Fruit fly (Drosophila melanogaster): ENCODE measurements around the gene Eip74EF.

Eip74EF gene

dm6 chr3L:17667642-17668362, 48.7 kb upstream of the Eip74EF start (continued):
- peak; percentile 1 for TF ChIP-seq psq (GFP tag; optimal IDR thresholded peaks at IDR 0.05)
- peak; percentile 48 for TF ChIP-seq Med (GFP tag)
- peak; percentile 30 for TF ChIP-seq grn (GFP tag; optimal IDR thresholded peaks at IDR 0.05)
- TF ChIP-seq rib (GFP tag; IDR thresholded peaks at IDR 0.05): peak; percentile 37; the same call in 1 of the 2 replicates

- TF ChIP-seq CG10321 (GFP tag; IDR thresholded peaks at IDR 0.05) (0 out of 2 replicates have a peak, but pooled peaks have one; percentile 14), CG14965 (GFP tag; optimal IDR thresholded peaks at IDR 0.05; ENCODE audit: borderline replicate concordance) (no peak), CG7556 (GFP tag; optimal IDR thresholded peaks at IDR 0.05) (no peak), ems (GFP tag; optimal IDR thresholded peaks at IDR 0.05) (no peak), ewg (GFP tag; optimal IDR thresholded peaks at IDR 0.05) (peak; percentile 2), caup (GFP tag; optimal IDR thresholded peaks at IDR 0.05; ENCODE audit: severe bottlenecking) (peak; percentile 48), stwl (tag; optimal IDR thresholded peaks at IDR 0.05) (no peak), rib (GFP tag; IDR thresholded peaks at IDR 0.05) (peak; percentile 85), CG12769 (tag; optimal IDR thresholded peaks at IDR 0.05) (peak; percentile 87), nom (GFP tag; optimal IDR thresholded peaks at IDR 0.05) (no peak), ranshi (GFP tag; IDR thresholded peaks at IDR 0.05) (no peak), Hsf (GFP tag; optimal IDR thresholded peaks at IDR 0.05) (no peak), CG17328 (GFP tag; IDR thresholded peaks at IDR 0.05) (no peak), HmgZ (tag; optimal IDR thresholded peaks at IDR 0.05) (peak; percentile 24), tap (tag; optimal IDR thresholded peaks at IDR 0.05) (no peak), CoRest (tag; optimal IDR thresholded peaks at IDR 0.05) (no peak), CG18619 (GFP tag; optimal IDR thresholded peaks at IDR 0.05) (no peak), Asciz (GFP tag; optimal IDR thresholded peaks at IDR 0.05) (no peak), ATbp (GFP tag; optimal IDR thresholded peaks at IDR 0.05) (no peak), CG31365 (tag; optimal IDR thresholded peaks at IDR 0.05) (no peak), Meics (GFP tag; optimal IDR thresholded peaks at IDR 0.05) (peak; percentile 8), Rfx (GFP tag; IDR thresholded peaks at IDR 0.05) (peak; percentile 18; the same call in 1 of the 2 replicates), usp (GFP tag; optimal IDR thresholded peaks at IDR 0.05) (no peak), CG4617 (GFP tag; optimal IDR thresholded peaks at IDR 0.05; ENCODE audit: borderline replicate concordance) (no peak), da (GFP tag; optimal IDR thresholded peaks at IDR 0.05) (no peak), cwo (GFP tag; optimal IDR thresholded peaks at IDR 0.05) (peak; percentile 71), gfzf (GFP tag; optimal IDR thresholded peaks at IDR 0.05) (no peak), CG6175 (GFP tag; IDR thresholded peaks at IDR 0.05) (no peak; the same call in 2 of the 3 replicates), CG11560 (tag; IDR thresholded peaks at IDR 0.05) (no peak), crol (GFP tag; IDR thresholded peaks at IDR 0.05) (peak; percentile 93), run (tag; optimal IDR thresholded peaks at IDR 0.05) (no peak), dmrt99B (tag; optimal IDR thresholded peaks at IDR 0.05) (no peak), CG11093 (GFP tag; IDR thresholded peaks at IDR 0.05) (no peak), CG11695 (GFP tag; IDR thresholded peaks at IDR 0.05) (0 out of 3 replicates have a peak, but pooled peaks have one; percentile 21), ttk (GFP tag; IDR thresholded peaks at IDR 0.05) (no peak), Dek (tag; optimal IDR thresholded peaks at IDR 0.05) (no peak), sr (GFP tag; IDR thresholded peaks at IDR 0.05) (no peak), dan (GFP tag; IDR thresholded peaks at IDR 0.05) (no peak), CG12071 (GFP tag; optimal IDR thresholded peaks at IDR 0.05) (no peak), schlank (tag; optimal IDR thresholded peaks at IDR 0.05) (no peak), zen (tag; optimal IDR thresholded peaks at IDR 0.05) (no peak), CG10366 (GFP tag; IDR thresholded peaks at IDR 0.05) (no peak), luna (GFP tag; optimal IDR thresholded peaks at IDR 0.05) (no peak), CTCF (GFP tag; optimal IDR thresholded peaks at IDR 0.05) (no peak), D19B (GFP tag; optimal IDR thresholded peaks at IDR 0.05) (no peak)
Measured at dm6 chr3L:17665084-17665576, 46.0 kb upstream of the Eip74EF start.
